Fruit fly (Drosophila melanogaster) whole organism, prepupa: Measurements from ENCODE around the gene GlyRS.

Experiments
- CG11762 ChIP-seq: fragments of 200-800 bp; sonication (Bioruptor generic); optimal IDR thresholded peaks from 3 replicates; lab custom pipeline; 2016; ENCODE audit warnings: missing biosample characterization, missing genetic modification characterization; ENCODE audit not compliant: insufficient read depth
- CG1621 ChIP-seq: fragments of 200-800 bp; sonication (Bioruptor generic); optimal IDR thresholded peaks from 3 replicates; lab custom pipeline; 2018; ENCODE audit warnings: missing biosample characterization, mild to moderate bottlenecking, missing genetic modification characterization
- CG16779 ChIP-seq: fragments of 200-800 bp; sonication (Bioruptor generic); optimal IDR thresholded peaks from 3 replicates; lab custom pipeline; 2017; ENCODE audit warnings: missing biosample characterization, mild to moderate bottlenecking, missing genetic modification characterization
- CG6792 ChIP-seq: fragments of 200-800 bp; sonication (Bioruptor generic); optimal IDR thresholded peaks from 3 replicates; lab custom pipeline; 2016; ENCODE audit warnings: missing biosample characterization, missing genetic modification characterization
- CG6854 ChIP-seq: fragments of 200-800 bp; sonication (Bioruptor generic); optimal IDR thresholded peaks from 2 replicates; lab custom pipeline; 2017; ENCODE audit warnings: missing biosample characterization, mild to moderate bottlenecking, missing genetic modification characterization
- CG7368 ChIP-seq: fragments of 200-800 bp; sonication (Bioruptor generic); optimal IDR thresholded peaks from 3 replicates; lab custom pipeline; 2016; ENCODE audit warnings: missing biosample characterization, missing genetic modification characterization
- CG9139 ChIP-seq: fragments of 200-800 bp; sonication (Bioruptor generic); optimal IDR thresholded peaks from 3 replicates; lab custom pipeline; 2017; ENCODE audit warnings: missing biosample characterization, mild to moderate bottlenecking, missing genetic modification characterization
- Eip75B ChIP-seq: fragments of 200-800 bp; sonication (Bioruptor generic); optimal IDR thresholded peaks from 3 replicates; lab custom pipeline; 2016; ENCODE audit warnings: missing biosample characterization, missing genetic modification characterization
- Eip78C ChIP-seq: fragments of 200-800 bp; sonication (Bioruptor generic); peaks from one replicate; lab custom pipeline; 2016; ENCODE audit warnings: missing biosample characterization, missing genetic modification characterization
- Hr39 ChIP-seq: fragments of 200-800 bp; sonication (Bioruptor generic); optimal IDR thresholded peaks from 2 replicates; lab custom pipeline; 2016; ENCODE audit warnings: missing biosample characterization, missing genetic modification characterization
- Smox ChIP-seq: fragments of 200-800 bp; sonication (Bioruptor generic); optimal IDR thresholded peaks from 3 replicates; lab custom pipeline; 2016; ENCODE audit warnings: missing biosample characterization, missing genetic modification characterization
- fd59A ChIP-seq: fragments of 200-800 bp; sonication (Bioruptor generic); optimal IDR thresholded peaks from 2 replicates; lab custom pipeline; 2017; ENCODE audit warnings: missing biosample characterization, mild to moderate bottlenecking, missing genetic modification characterization, missing genetic modification reagents
- spab ChIP-seq: fragments of 200-800 bp; sonication (Bioruptor generic); optimal IDR thresholded peaks from 2 replicates; lab custom pipeline; 2017; ENCODE audit warnings: missing biosample characterization, mild to moderate bottlenecking, missing genetic modification characterization, missing genetic modification reagents

- TF ChIP-seq fd59A (no peak), CG11762 (GFP tag; lab: Kevin White, UChicago) (no peak), Eip78C (no peak), CG6792 (GFP tag; lab: Kevin White, UChicago) (no peak), Eip75B (GFP tag; lab: Kevin White, UChicago) (no peak), CG1621 (tag; lab: Kevin White, UChicago) (no peak), CG16779 (tag; lab: Kevin White, UChicago) (no peak), Hr39 (GFP tag; lab: Kevin White, UChicago) (no peak), CG7368 (no peak), Smox (no peak), spab (GFP tag; lab: Kevin White, UChicago) (no peak), CG9139 (GFP tag; lab: Kevin White, UChicago) (no peak), CG6854 (GFP tag; lab: Kevin White, UChicago) (no peak)
Measured at dm6 chr3L:15146643-15147187, 51.8 kb downstream of the GlyRS start, which contains the start of gene FucTA.
